Fruit fly (Drosophila melanogaster) whole organism, embryonic: ENCODE measurements around the gene CG18081.

Experiments
- Abd-B ChIP-seq: fragments of 200-800 bp; sonication (Bioruptor generic); optimal IDR thresholded peaks from 2 replicates; lab custom pipeline; 2018; ENCODE audit warnings: missing biosample characterization, mild to moderate bottlenecking, missing genetic modification characterization, moderate library complexity
- CG10462 ChIP-seq: fragments of 200-800 bp; sonication (Bioruptor generic); optimal IDR thresholded peaks from 2 replicates; lab custom pipeline; 2016; ENCODE audit warnings: missing biosample characterization, missing genetic modification characterization
- CG10543 ChIP-seq: fragments of 200-800 bp; sonication (Bioruptor generic); optimal IDR thresholded peaks from 3 replicates; lab custom pipeline; 2017; ENCODE audit warnings: missing biosample characterization, mild to moderate bottlenecking, missing genetic modification characterization, moderate library complexity
- CG12104 ChIP-seq: fragments of 200-800 bp; sonication (Bioruptor generic); optimal IDR thresholded peaks from 3 replicates; lab custom pipeline; 2016; ENCODE audit warnings: missing biosample characterization, missing genetic modification characterization
- CG12219 ChIP-seq: fragments of 200-800 bp; sonication (Bioruptor generic); optimal IDR thresholded peaks from 3 replicates; lab custom pipeline; 2018; ENCODE audit warnings: missing biosample characterization, mild to moderate bottlenecking, missing genetic modification characterization
- CG14050 ChIP-seq: fragments of 200-800 bp; sonication (Bioruptor generic); IDR thresholded peaks from 3 replicates; pipeline ENCODE4 v1.3.6; 2022; ENCODE audit warnings: missing biosample characterization, missing genetic modification characterization
- CG14965 ChIP-seq: fragments of 200-800 bp; sonication (Bioruptor generic); optimal IDR thresholded peaks from 2 replicates; lab custom pipeline; 2016; ENCODE audit warnings: missing biosample characterization, missing genetic modification characterization, borderline replicate concordance
- CG17328 ChIP-seq: fragments of 200-800 bp; sonication (Bioruptor generic); IDR thresholded peaks from 2 replicates; pipeline ENCODE4 v1.3.6; 2022; ENCODE audit warnings: missing biosample characterization, missing genetic modification characterization
- CG2199 ChIP-seq: fragments of 200-800 bp; sonication (Bioruptor generic); IDR thresholded peaks from 3 replicates; pipeline ENCODE4 v1.3.6; 2022; ENCODE audit warnings: missing biosample characterization, missing genetic modification characterization
- CG30403 ChIP-seq: fragments of 200-800 bp; sonication (Bioruptor generic); optimal IDR thresholded peaks from 3 replicates; lab custom pipeline; 2016; ENCODE audit warnings: missing biosample characterization, missing genetic modification characterization
- CG3995 ChIP-seq: fragments of 200-800 bp; sonication (Bioruptor generic); optimal IDR thresholded peaks from 3 replicates; lab custom pipeline; 2016; ENCODE audit warnings: missing biosample characterization, missing genetic modification characterization
- CG4282 ChIP-seq: fragments of 200-800 bp; sonication (Bioruptor generic); optimal IDR thresholded peaks from 2 replicates; lab custom pipeline; 2016; ENCODE audit warnings: missing biosample characterization, missing genetic modification characterization
- CG7357 ChIP-seq: fragments of 200-800 bp; sonication (Bioruptor generic); IDR thresholded peaks from 3 replicates; pipeline ENCODE4 v1.3.6; 2022; ENCODE audit warnings: missing biosample characterization, missing genetic modification characterization
- CG7963 ChIP-seq: fragments of 200-800 bp; sonication (Bioruptor generic); IDR thresholded peaks from 3 replicates; pipeline ENCODE4 v1.3.6; 2022; ENCODE audit warnings: missing biosample characterization, missing genetic modification characterization; ENCODE audit not compliant: partially characterized antibody
- CG7987 ChIP-seq: fragments of 200-800 bp; sonication (Bioruptor generic); optimal IDR thresholded peaks from 2 replicates; lab custom pipeline; 2018; ENCODE audit warnings: missing biosample characterization, mild to moderate bottlenecking, missing genetic modification characterization, moderate library complexity
- CG9797 ChIP-seq: fragments of 200-800 bp; sonication (Bioruptor generic); optimal IDR thresholded peaks from 3 replicates; lab custom pipeline; 2018; ENCODE audit warnings: missing biosample characterization, mild to moderate bottlenecking, missing genetic modification characterization
- CrebB ChIP-seq: fragments of 200-800 bp; sonication (Bioruptor generic); optimal IDR thresholded peaks from 3 replicates; lab custom pipeline; 2018; ENCODE audit warnings: missing biosample characterization, mild to moderate bottlenecking, missing genetic modification characterization
- E2f2 ChIP-seq: fragments of 200-800 bp; sonication (Bioruptor generic); IDR thresholded peaks from 2 replicates; pipeline ENCODE4 v1.3.6; 2022; ENCODE audit warnings: missing biosample characterization, missing genetic modification characterization
- HLH54F ChIP-seq: fragments of 200-800 bp; sonication (Bioruptor generic); optimal IDR thresholded peaks from 3 replicates; lab custom pipeline; 2016; ENCODE audit warnings: missing biosample characterization, missing genetic modification characterization
- Hr39 ChIP-seq: fragments of >200 bp; optimal IDR thresholded peaks from 2 replicates; lab custom pipeline; 2017
- MTF-1 ChIP-seq: fragments of 200-800 bp; sonication (Bioruptor generic); optimal IDR thresholded peaks from 2 replicates; lab custom pipeline; 2018; ENCODE audit warnings: missing biosample characterization, mild to moderate bottlenecking, missing genetic modification characterization, borderline replicate concordance
- Max ChIP-seq: fragments of 200-800 bp; sonication (Bioruptor generic); optimal IDR thresholded peaks from 2 replicates; lab custom pipeline; 2016; ENCODE audit warnings: missing biosample characterization, mild to moderate bottlenecking, missing genetic modification characterization
- NC2α ChIP-seq: fragments of 200-800 bp; sonication (Bioruptor generic); optimal IDR thresholded peaks from 2 replicates; lab custom pipeline; 2016; ENCODE audit warnings: missing biosample characterization, missing genetic modification characterization
- NC2β ChIP-seq: fragments of 200-800 bp; sonication (Bioruptor generic); optimal IDR thresholded peaks from 2 replicates; lab custom pipeline; 2016; ENCODE audit warnings: missing biosample characterization, missing genetic modification characterization
- PHDP ChIP-seq: fragments of 200-800 bp; sonication (Bioruptor generic); optimal IDR thresholded peaks from 3 replicates; lab custom pipeline; 2018; ENCODE audit warnings: missing biosample characterization, mild to moderate bottlenecking, missing genetic modification characterization, moderate library complexity
- Sox100B ChIP-seq: fragments of 200-800 bp; sonication (Bioruptor generic); optimal IDR thresholded peaks from 3 replicates; lab custom pipeline; 2018; ENCODE audit warnings: missing biosample characterization, mild to moderate bottlenecking, missing genetic modification characterization
- Sry-δ ChIP-seq: fragments of 200-800 bp; sonication (Bioruptor generic); optimal IDR thresholded peaks from 2 replicates; lab custom pipeline; 2016; ENCODE audit warnings: missing biosample characterization, missing genetic modification characterization
- al ChIP-seq: fragments of 200-800 bp; sonication (Bioruptor generic); IDR thresholded peaks from 2 replicates; pipeline ENCODE4 v1.3.6; 2022; ENCODE audit warnings: missing biosample characterization, missing genetic modification characterization
- amos ChIP-seq: fragments of 200-800 bp; sonication (Bioruptor generic); IDR thresholded peaks from 2 replicates; pipeline ENCODE4 v1.3.6; 2022; ENCODE audit warnings: missing biosample characterization, missing genetic modification characterization; ENCODE audit not compliant: partially characterized antibody
- ara ChIP-seq: fragments of 200-800 bp; sonication (Bioruptor generic); IDR thresholded peaks from 2 replicates; pipeline ENCODE4 v1.3.6; 2022; ENCODE audit warnings: missing biosample characterization, missing genetic modification characterization
- fd64A ChIP-seq: fragments of 200-800 bp; sonication (Bioruptor generic); optimal IDR thresholded peaks from 3 replicates; lab custom pipeline; 2018; ENCODE audit warnings: missing biosample characterization, mild to moderate bottlenecking, missing genetic modification characterization
- fru ChIP-seq: fragments of >200 bp; optimal IDR thresholded peaks from 2 replicates; lab custom pipeline; 2017
- ham ChIP-seq: fragments of 200-800 bp; sonication (Bioruptor generic); IDR thresholded peaks from 2 replicates; pipeline ENCODE4 v1.3.6; 2022; ENCODE audit warnings: missing biosample characterization, missing genetic modification characterization
- her ChIP-seq: fragments of 200-800 bp; sonication (Bioruptor generic); optimal IDR thresholded peaks from 2 replicates; lab custom pipeline; 2016; ENCODE audit warnings: missing biosample characterization, missing genetic modification characterization
- hkb ChIP-seq, 2 experiments: fragments of 200-800 bp in 1 of 2; fragments of >200 bp in 1 of 2; sonication (Bioruptor generic) in 1 of 2; IDR thresholded peaks in 1 of 2; optimal IDR thresholded peaks in 1 of 2; 2 replicates each; pipeline versions ENCODE4 v1.3.6 to Lab custom; 2017 to 2022; ENCODE audit warnings: missing biosample characterization in 1 of 2, missing genetic modification characterization in 1 of 2
- kah ChIP-seq: fragments of 200-800 bp; sonication (Bioruptor generic); optimal IDR thresholded peaks from 2 replicates; lab custom pipeline; 2018; ENCODE audit warnings: missing biosample characterization, mild to moderate bottlenecking, missing genetic modification characterization
- onecut ChIP-seq: fragments of 200-800 bp; sonication (Bioruptor generic); IDR thresholded peaks from 2 replicates; pipeline ENCODE4 v1.3.6; 2022; ENCODE audit warnings: missing biosample characterization, missing genetic modification characterization
- pho ChIP-seq: fragments of 200-800 bp; sonication (Bioruptor generic); optimal IDR thresholded peaks from 2 replicates; lab custom pipeline; 2016; ENCODE audit warnings: missing biosample characterization, missing genetic modification characterization
- prd ChIP-seq, 3 experiments: fragments of >200 bp in 2 of 3; fragments of 200-800 bp in 1 of 3; sonication (Bioruptor generic) in 1 of 3; optimal IDR thresholded peaks in 2 of 3; IDR thresholded peaks in 1 of 3; 2 replicates in 2 of 3; 3 replicates in 1 of 3; pipeline versions ENCODE4 v1.3.6 to Lab custom; 2017 to 2022; ENCODE audit warnings: missing biosample characterization in 1 of 3, missing genetic modification characterization in 1 of 3
- row ChIP-seq: fragments of 200-800 bp; sonication (Bioruptor generic); IDR thresholded peaks from 3 replicates; pipeline ENCODE4 v1.3.6; 2022; ENCODE audit warnings: missing biosample characterization, missing genetic modification characterization
- run ChIP-seq: fragments of 200-800 bp; sonication (Bioruptor generic); optimal IDR thresholded peaks from 3 replicates; lab custom pipeline; 2018; ENCODE audit warnings: missing biosample characterization, mild to moderate bottlenecking, missing genetic modification characterization
- sc ChIP-seq, 3 experiments: fragments of >200 bp in 2 of 3; fragments of 200-800 bp in 1 of 3; sonication (Bioruptor generic) in 1 of 3; optimal IDR thresholded peaks; 2 replicates in 2 of 3; 3 replicates in 1 of 3; lab custom pipeline; 2017; ENCODE audit warnings: mild to moderate bottlenecking in 1 of 3, missing biosample characterization in 1 of 3, missing genetic modification characterization in 1 of 3, missing genetic modification reagents in 1 of 3
- schlank ChIP-seq: fragments of 200-800 bp; sonication (Bioruptor generic); optimal IDR thresholded peaks from 2 replicates; lab custom pipeline; 2018; ENCODE audit warnings: missing biosample characterization, mild to moderate bottlenecking, missing genetic modification characterization
- sisA ChIP-seq: fragments of 200-800 bp; sonication (Bioruptor generic); IDR thresholded peaks from 2 replicates; pipeline ENCODE4 v1.3.6; 2022; ENCODE audit warnings: missing biosample characterization, missing genetic modification characterization
- slp2 ChIP-seq: fragments of 200-800 bp; sonication (Bioruptor generic); optimal IDR thresholded peaks from 2 replicates; lab custom pipeline; 2016; ENCODE audit warnings: missing biosample characterization, missing genetic modification characterization
- sug ChIP-seq: fragments of 200-800 bp; optimal IDR thresholded peaks from 2 replicates; lab custom pipeline; 2019; ENCODE audit warnings: missing biosample characterization, mild to moderate bottlenecking, missing genetic modification characterization, moderate library complexity
- ttk ChIP-seq: fragments of 200-800 bp; sonication (Bioruptor generic); IDR thresholded peaks from 2 replicates; pipeline ENCODE4 v2.1.2; 2022; ENCODE audit warnings: missing biosample characterization, missing genetic modification characterization
- vnd ChIP-seq: fragments of 200-800 bp; sonication (Bioruptor generic); IDR thresholded peaks from 3 replicates; pipeline ENCODE4 v1.3.6; 2022; ENCODE audit warnings: missing biosample characterization, missing genetic modification characterization; ENCODE audit not compliant: partially characterized antibody
- vvl ChIP-seq: fragments of 200-800 bp; sonication (Bioruptor generic); IDR thresholded peaks from 2 replicates; pipeline ENCODE4 v1.3.6; 2022; ENCODE audit warnings: missing biosample characterization, missing genetic modification characterization
- wdn ChIP-seq: fragments of 200-800 bp; sonication (Bioruptor generic); IDR thresholded peaks from 2 replicates; pipeline ENCODE4 v1.3.6; 2022; ENCODE audit warnings: missing biosample characterization, missing genetic modification characterization
- wek ChIP-seq: fragments of 200-800 bp; sonication (Bioruptor generic); optimal IDR thresholded peaks from 3 replicates; lab custom pipeline; 2018; ENCODE audit warnings: missing biosample characterization, mild to moderate bottlenecking, missing genetic modification characterization, moderate library complexity

CG18081 gene

dm6 chr3L:15787406-15787805 lies 47.8 kb downstream of the CG18081 start (continued):
- TF ChIP-seq ham = no peak
- no peak for TF ChIP-seq CG9797 (GFP tag; lab: Kevin White, UChicago)
- TF ChIP-seq CG7987 = no peak
- peak; percentile 61; the same call in 1 of the 2 replicates for TF ChIP-seq vvl
- TF ChIP-seq wdn (GFP tag; lab: Robert Waterston, UW) = no peak
- TF ChIP-seq her (GFP tag; lab: Kevin White, UChicago) = no peak
- TF ChIP-seq run (tag; lab: Kevin White, UChicago) = no peak
- no peak for TF ChIP-seq fd64A (GFP tag; lab: Kevin White, UChicago)
- TF ChIP-seq ttk (GFP tag; lab: Robert Waterston, UW) = 0 out of 2 replicates have a peak, but pooled peaks have one; percentile 17
- no peak for TF ChIP-seq sc (optimal IDR thresholded peaks at IDR 0.05; lab: Kevin White, UChicago)
- TF ChIP-seq sc (GFP tag; optimal IDR thresholded peaks at IDR 0.05; lab: Kevin White, UChicago) = peak; percentile 26
- TF ChIP-seq kah = no peak
- no peak for TF ChIP-seq CG12219 (GFP tag; lab: Kevin White, UChicago)
- TF ChIP-seq MTF-1 (GFP tag; lab: Kevin White, UChicago) = no peak
- no peak for TF ChIP-seq schlank
- peak; percentile 21; the same call in 1 of the 2 replicates for TF ChIP-seq sisA (GFP tag; lab: Robert Waterston, UW)
- TF ChIP-seq NC2α = no peak
- no peak for TF ChIP-seq vnd
- peak; percentile 52 for TF ChIP-seq CG30403
- no peak for TF ChIP-seq Sry-δ (GFP tag; lab: Kevin White, UChicago)
- TF ChIP-seq Max (GFP tag; lab: Kevin White, UChicago) = peak; percentile 14
- TF ChIP-seq CG14965 (GFP tag; lab: Kevin White, UChicago) = no peak
- no peak for TF ChIP-seq CG7963 (GFP tag; lab: Robert Waterston, UW)
- no peak for TF ChIP-seq HLH54F
- no peak for TF ChIP-seq CG3995 (GFP tag; lab: Kevin White, UChicago)
- TF ChIP-seq CG14050 (GFP tag; lab: Robert Waterston, UW) = no peak
- TF ChIP-seq CG12104 = peak; percentile 9
- no peak for TF ChIP-seq onecut (GFP tag; lab: Robert Waterston, UW)
- no peak for TF ChIP-seq CG4282 (GFP tag; lab: Kevin White, UChicago)
- TF ChIP-seq prd (optimal IDR thresholded peaks at IDR 0.05; lab: Kevin White, UChicago) = no peak
- peak; percentile 81; the same call in 2 of the 3 replicates for TF ChIP-seq prd (GFP tag; IDR thresholded peaks at IDR 0.05; lab: Robert Waterston, UW)
- TF ChIP-seq NC2β (GFP tag; lab: Kevin White, UChicago) = no peak
- no peak for TF ChIP-seq slp2 (GFP tag; lab: Kevin White, UChicago)
- TF ChIP-seq CG10543 = no peak
- TF ChIP-seq amos (GFP tag; lab: Robert Waterston, UW) = no peak
- TF ChIP-seq ara (GFP tag; lab: Robert Waterston, UW) = no peak
- peak; percentile 54 for TF ChIP-seq Sox100B (GFP tag; lab: Kevin White, UChicago)
- TF ChIP-seq CG10462 (GFP tag; lab: Kevin White, UChicago) = peak; percentile 4
- no peak for TF ChIP-seq fru (lab: Kevin White, UChicago)
- TF ChIP-seq hkb (optimal IDR thresholded peaks at IDR 0.05; lab: Kevin White, UChicago) = no peak
- no peak for TF ChIP-seq hkb (GFP tag; IDR thresholded peaks at IDR 0.05; lab: Robert Waterston, UW)
- no peak for TF ChIP-seq CrebB (tag; lab: Kevin White, UChicago)
- TF ChIP-seq row (GFP tag; lab: Robert Waterston, UW) = peak; percentile 79
- 0 out of 3 replicates have a peak, but pooled peaks have one; percentile 21 for TF ChIP-seq CG7357 (GFP tag; lab: Robert Waterston, UW)
- peak; percentile 53 for TF ChIP-seq PHDP
- TF ChIP-seq CG2199 (GFP tag; lab: Robert Waterston, UW) = no peak
- no peak; the same call in 1 of the 2 replicates for TF ChIP-seq E2f2 (GFP tag; lab: Robert Waterston, UW)
- TF ChIP-seq CG17328 (GFP tag; lab: Robert Waterston, UW) = peak; percentile 51; the same call in 1 of the 2 replicates
- TF ChIP-seq wek (GFP tag; lab: Kevin White, UChicago) = no peak
- TF ChIP-seq Abd-B = no peak
- no peak for TF ChIP-seq pho (GFP tag; lab: Kevin White, UChicago)
- TF ChIP-seq Hr39 (lab: Kevin White, UChicago) = no peak
- TF ChIP-seq sug (tag; lab: Kevin White, UChicago) = no peak
- TF ChIP-seq al (GFP tag; lab: Robert Waterston, UW) = no peak
